Fruit fly (Drosophila melanogaster): ENCODE results near the gene CG32318.

Gene CG32318

DNA sequence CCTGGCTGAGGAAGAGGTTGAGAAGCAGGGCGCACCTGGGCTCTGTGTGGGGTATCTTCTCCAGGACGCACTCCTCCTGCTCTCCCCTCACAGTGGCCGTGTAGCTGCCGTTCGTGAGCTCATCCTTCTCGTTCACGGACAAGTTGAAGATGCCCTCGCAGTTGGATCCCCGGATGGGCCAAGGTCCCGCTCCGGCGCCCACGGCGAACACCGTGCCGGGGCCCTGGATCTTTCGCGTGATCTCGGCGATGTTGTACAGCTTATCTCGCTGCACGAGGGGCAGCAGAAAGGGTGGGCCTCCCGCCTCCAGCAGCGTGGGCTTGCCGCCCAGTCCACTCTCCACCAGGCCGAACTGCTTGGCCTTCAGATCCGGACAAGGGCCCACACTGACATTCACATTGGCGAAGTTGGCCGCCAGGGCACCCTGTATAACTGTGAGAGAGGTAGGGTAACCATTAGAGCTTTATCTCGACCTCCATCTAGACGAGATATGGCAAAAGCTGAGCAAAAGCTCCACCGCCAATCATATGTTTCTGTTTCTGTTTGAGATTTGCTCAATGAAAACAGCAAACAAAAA, 42.8 kb downstream of the CG32318 start:
- TF ChIP-seq CTCF (optimal IDR thresholded peaks at IDR 0.05) (no peak), CG8478 (optimal IDR thresholded peaks at IDR 0.05) (no peak)

- TF ChIP-seq CTCF (optimal IDR thresholded peaks at IDR 0.05) (no peak), CG8478 (optimal IDR thresholded peaks at IDR 0.05) (no peak)
These were observed 44.0 kb downstream of the CG32318 start, which contains the start of gene meep for dm6 chr3L:1202588-1203195. Gene meep (minus strand): TSS chr3L:1203036.

dm6 chr3L:1200357-1201051, 46.2 kb downstream of the CG32318 start, which contains the start of gene mwh:
Gene mwh (plus strand): TSS chr3L:1200786.
- TF ChIP-seq CG8478 (optimal IDR thresholded peaks at IDR 0.05) (no peak), CTCF (optimal IDR thresholded peaks at IDR 0.05) (no peak)

All from S2 (cell line).